Worm (Caenorhabditis elegans) whole organism, late embryonic: ENCODE results near the gene rpb-11.

Experiments used
- eyg-1 ChIP-seq: sonication (generic microtip); optimal IDR thresholded peaks from 2 replicates; lab custom pipeline; 2016; ENCODE audit warnings: missing genotype, missing genetic modification characterization, missing compliant biosample characterization
- unc-86 ChIP-seq: sonication (generic microtip); optimal IDR thresholded peaks from 2 replicates; lab custom pipeline; 2016; ENCODE audit warnings: missing genetic modification characterization, missing compliant biosample characterization

DNA sequence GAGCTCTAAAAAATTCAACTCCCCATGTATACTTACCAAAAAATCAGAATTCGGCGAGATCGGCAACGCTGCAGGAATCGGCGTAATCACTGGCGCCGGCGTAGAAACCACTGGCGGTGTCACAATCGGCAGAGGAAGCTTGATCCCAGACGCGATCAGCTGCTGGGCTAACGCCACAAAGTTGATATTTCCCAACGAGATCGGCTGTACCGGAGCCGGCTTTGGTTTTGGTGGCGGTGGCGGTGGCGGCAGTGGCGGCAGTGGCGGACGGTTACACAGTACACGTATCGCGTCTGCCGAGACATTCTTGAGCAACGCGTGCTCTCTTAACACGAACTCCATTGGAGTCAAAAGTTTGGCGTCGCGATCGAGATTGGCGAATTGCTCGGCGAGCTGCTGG, 25.3 kb upstream of the rpb-11 start:
- no peak for TF ChIP-seq unc-86 (tag; lab: Kevin White, UChicago)
- no peak for TF ChIP-seq eyg-1 (tag; lab: Kevin White, UChicago)
